Worm (Caenorhabditis elegans): ENCODE data around the gene moc-3.
A peak's percentile ranks its signal among the peaks of the same experiment; 100 is the strongest.

Gene moc-3

DNA sequence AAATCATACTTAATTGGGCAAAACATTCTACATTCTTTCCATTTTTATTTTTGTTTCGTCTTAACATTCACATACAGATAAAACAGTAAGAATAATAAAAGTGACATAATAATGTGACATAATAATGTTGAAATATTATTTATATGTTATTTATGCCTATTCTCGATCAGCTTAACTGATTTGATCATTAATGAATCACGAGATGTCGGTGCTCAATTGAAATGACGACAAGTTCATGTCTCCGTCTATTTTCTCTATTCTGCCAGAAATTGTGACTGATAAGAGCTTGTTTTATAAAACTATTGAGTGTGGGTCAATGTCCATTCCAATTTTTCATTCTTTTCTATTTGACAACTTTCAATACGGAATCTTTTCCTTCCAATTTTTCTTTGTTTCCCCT is 21.4 kb downstream of the moc-3 start (continued):
- TF ChIP-seq egl-27 (tag; optimal IDR thresholded peaks at IDR 0.05) (no peak), peb-1 (tag; optimal IDR thresholded peaks at IDR 0.05) (no peak), sma-9 (GFP tag; optimal IDR thresholded peaks at IDR 0.05) (peak; percentile 65), sma-9 (tag; optimal IDR thresholded peaks at IDR 0.05) (no peak), ceh-16 (tag; optimal IDR thresholded peaks at IDR 0.05) (no peak)

- no peak for TF ChIP-seq ztf-1 (GFP tag; conservative IDR thresholded peaks at IDR 0.05)
- TF ChIP-seq Y55F3AM.14 (GFP tag; optimal IDR thresholded peaks at IDR 0.05) = no peak
- TF ChIP-seq nhr-21 (tag; optimal IDR thresholded peaks at IDR 0.05) = no peak
- no peak for TF ChIP-seq egl-27 (tag; optimal IDR thresholded peaks at IDR 0.05)
- no peak for TF ChIP-seq nhr-6 (tag; optimal IDR thresholded peaks at IDR 0.05)
- TF ChIP-seq nhr-12 (tag; optimal IDR thresholded peaks at IDR 0.05) = no peak
- TF ChIP-seq F13H6.1 (tag; optimal IDR thresholded peaks at IDR 0.05) = no peak
- no peak for TF ChIP-seq ceh-16 (tag; optimal IDR thresholded peaks at IDR 0.05)
- no peak for TF ChIP-seq R02D3.7 (tag; optimal IDR thresholded peaks at IDR 0.05)
- no peak for TF ChIP-seq mab-5 (tag; optimal IDR thresholded peaks at IDR 0.05)
- no peak for TF ChIP-seq nhr-237 (tag; optimal IDR thresholded peaks at IDR 0.05)
These were observed 21.8 kb downstream of the moc-3 start, which contains the start of gene faah-2 for ce11 chrIV:8152145-8152544. Gene faah-2, plus strand, starts transcription at chrIV:8152445.

- TF ChIP-seq egl-27 (tag; optimal IDR thresholded peaks at IDR 0.05) (no peak), nhr-11 (tag; optimal IDR thresholded peaks at IDR 0.05) (no peak), blmp-1 (tag; optimal IDR thresholded peaks at IDR 0.05; ENCODE audit: insufficient read depth) (no peak), ztf-1 (GFP tag; conservative IDR thresholded peaks at IDR 0.05) (no peak), fos-1 (tag; optimal IDR thresholded peaks at IDR 0.05) (peak; percentile 56)
These were observed 22.3 kb downstream of the moc-3 start for ce11 chrIV:8152688-8153087.

- no peak for TF ChIP-seq lin-11 (tag; optimal IDR thresholded peaks at IDR 0.05)
- TF ChIP-seq snpc-4 (tag; optimal IDR thresholded peaks at IDR 0.05) = no peak
- TF ChIP-seq nhr-129 (tag; optimal IDR thresholded peaks at IDR 0.05) = no peak
- no peak for TF ChIP-seq unc-55 (GFP tag; optimal IDR thresholded peaks at IDR 0.05)
- TF ChIP-seq aly-2 (tag; optimal IDR thresholded peaks at IDR 0.05) = no peak
- TF ChIP-seq mdl-1 (tag; optimal IDR thresholded peaks at IDR 0.05) = no peak
- no peak for TF ChIP-seq elt-3 (tag; optimal IDR thresholded peaks at IDR 0.05)
- no peak for TF ChIP-seq ztf-4 (tag; optimal IDR thresholded peaks at IDR 0.05)
- no peak for TF ChIP-seq sma-3 (GFP tag; optimal IDR thresholded peaks at IDR 0.05)
- no peak for TF ChIP-seq zag-1 (tag; optimal IDR thresholded peaks at IDR 0.05)
- no peak for TF ChIP-seq ceh-82 (tag; optimal IDR thresholded peaks at IDR 0.05)
- TF ChIP-seq nhr-77 (tag; optimal IDR thresholded peaks at IDR 0.05) = no peak
- no peak for TF ChIP-seq crh-2 (tag; optimal IDR thresholded peaks at IDR 0.05)
- TF ChIP-seq unc-62 (GFP tag; optimal IDR thresholded peaks at IDR 0.05) = no peak
- TF ChIP-seq ztf-1 (GFP tag; conservative IDR thresholded peaks at IDR 0.05) = no peak
- no peak for TF ChIP-seq ZK546.5 (tag; optimal IDR thresholded peaks at IDR 0.05)
- no peak for TF ChIP-seq C34F6.9 (tag; optimal IDR thresholded peaks at IDR 0.05)
- no peak for TF ChIP-seq R02D3.7 (tag; optimal IDR thresholded peaks at IDR 0.05)
These were observed 22.8 kb downstream of the moc-3 start for ce11 chrIV:8153163-8153562.

DNA sequence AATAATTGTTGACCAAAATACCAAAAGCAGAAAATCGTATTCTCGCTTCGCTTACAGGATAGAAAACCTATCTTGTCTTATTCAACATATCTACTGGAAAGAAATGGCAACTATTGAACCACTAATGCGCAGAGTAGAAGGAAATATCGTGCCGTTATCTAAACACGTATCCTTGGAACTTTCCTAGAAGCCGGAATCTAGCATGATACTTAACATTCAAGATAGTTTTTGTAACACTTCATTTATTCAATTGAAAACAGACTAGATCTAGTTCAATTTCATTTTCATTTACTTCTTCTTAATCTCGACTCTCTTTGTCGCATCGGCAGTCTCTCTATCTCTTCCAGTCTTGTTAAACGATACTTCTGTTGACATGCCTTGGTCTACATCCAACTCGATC is 24.6 kb downstream of the moc-3 start:
- TF ChIP-seq nhr-10 (tag; optimal IDR thresholded peaks at IDR 0.05) = no peak
- TF ChIP-seq R02D3.7 (tag; optimal IDR thresholded peaks at IDR 0.05) = no peak
- no peak for TF ChIP-seq mdl-1 (tag; optimal IDR thresholded peaks at IDR 0.05)
- TF ChIP-seq elt-1 (tag; optimal IDR thresholded peaks at IDR 0.05) = no peak
- TF ChIP-seq C34F6.9 (tag; optimal IDR thresholded peaks at IDR 0.05) = no peak
- no peak for TF ChIP-seq ceh-82 (tag; optimal IDR thresholded peaks at IDR 0.05)
- no peak for TF ChIP-seq F13H6.1 (tag; optimal IDR thresholded peaks at IDR 0.05)
- TF ChIP-seq alr-1 (tag; optimal IDR thresholded peaks at IDR 0.05) = no peak
- TF ChIP-seq nhr-237 (tag; optimal IDR thresholded peaks at IDR 0.05) = no peak
